Worm (Caenorhabditis elegans) whole organism, midembryonic: ENCODE measurements around the gene F58B4.5.

Source experiments
- T22C8.4 ChIP-seq: fragments of 200-800 bp; sonication (Bioruptor generic); IDR thresholded peaks from 2 replicates; pipeline ENCODE4 v1.3.6; 2022; ENCODE audit warnings: missing genetic modification characterization, missing compliant biosample characterization
- cog-1 ChIP-seq: sonication (generic microtip); optimal IDR thresholded peaks from 2 replicates; lab custom pipeline; 2016; ENCODE audit warnings: missing genetic modification characterization, missing compliant biosample characterization
- flt-1 ChIP-seq: fragments of 200-800 bp; sonication (Bioruptor generic); IDR thresholded peaks from 2 replicates; pipeline ENCODE4 v1.3.6; 2022; ENCODE audit warnings: missing genetic modification characterization, missing compliant biosample characterization
- klf-2 ChIP-seq: fragments of 200-800 bp; sonication (Bioruptor generic); conservative IDR thresholded peaks from 2 replicates; pipeline ENCODE4 v1.3.6; 2022; ENCODE audit warnings: missing genetic modification reagents, missing genetic modification characterization, missing compliant biosample characterization
- ref-1 ChIP-seq: fragments of 200-800 bp; sonication (Bioruptor generic); conservative IDR thresholded peaks from 2 replicates; pipeline ENCODE4 v1.3.6; 2022; ENCODE audit warnings: missing genetic modification reagents, missing genetic modification characterization, missing compliant biosample characterization
- tab-1 ChIP-seq: fragments of 200-800 bp; sonication (Bioruptor generic); IDR thresholded peaks from 2 replicates; pipeline ENCODE4 v1.3.6; 2022; ENCODE audit warnings: missing genetic modification characterization, missing compliant biosample characterization
- ztf-23 ChIP-seq: fragments of 200-800 bp; sonication (Bioruptor generic); IDR thresholded peaks from 2 replicates; pipeline ENCODE4 v1.3.6; 2022; ENCODE audit warnings: missing genetic modification reagents, missing genetic modification characterization, missing compliant biosample characterization
- ztf-29 ChIP-seq: fragments of 200-800 bp; sonication (Bioruptor generic); IDR thresholded peaks from 2 replicates; pipeline ENCODE4 v1.3.6; 2022; ENCODE audit warnings: missing genetic modification reagents, missing genetic modification characterization, missing compliant biosample characterization

- TF ChIP-seq flt-1 (GFP tag; lab: Robert Waterston, UW) (no peak), T22C8.4 (GFP tag; lab: Robert Waterston, UW) (no peak), ref-1 (GFP tag; lab: Robert Waterston, UW) (no peak), tab-1 (GFP tag; lab: Robert Waterston, UW) (no peak), cog-1 (no peak), ztf-23 (GFP tag; lab: Robert Waterston, UW) (no peak), ztf-29 (GFP tag; lab: Robert Waterston, UW) (no peak), klf-2 (GFP tag; lab: Robert Waterston, UW) (no peak)
Measured at ce11 chrV:10932411-10932810, at the start of gene F58B4.5.
